Worm (Caenorhabditis elegans) whole organism, mixed stage, embryonic: ENCODE data around the gene unc-68.

Experiments
- ceh-43 ChIP-seq: fragments of 200-800 bp; sonication (Bioruptor generic); optimal IDR thresholded peaks from 2 replicates; lab custom pipeline; 2018; ENCODE audit warnings: mild to moderate bottlenecking, missing genetic modification characterization, moderate library complexity, missing compliant biosample characterization
- elt-3 ChIP-seq: fragments of 150-350 bp; optimal IDR thresholded peaks from 2 replicates; lab custom pipeline; 2014; ENCODE audit warnings: missing biosample characterization, missing genetic modification characterization
- flh-1 ChIP-seq: fragments of 200-800 bp; sonication (Bioruptor generic); optimal IDR thresholded peaks from 2 replicates; lab custom pipeline; 2018; ENCODE audit warnings: mild to moderate bottlenecking, missing genetic modification characterization, moderate library complexity, missing compliant biosample characterization
- lin-13 ChIP-seq: fragments of 150-350 bp; optimal IDR thresholded peaks from 2 replicates; lab custom pipeline; 2014; ENCODE audit warnings: missing biosample characterization, missing genetic modification characterization
- mls-2 ChIP-seq: sonication (generic microtip); optimal IDR thresholded peaks from 2 replicates; lab custom pipeline; 2016; ENCODE audit warnings: mild to moderate bottlenecking, missing genetic modification characterization, moderate library complexity, missing compliant biosample characterization
- nhr-237 ChIP-seq: fragments of 150-350 bp; optimal IDR thresholded peaks from 2 replicates; lab custom pipeline; 2014; ENCODE audit warnings: missing biosample characterization, missing genetic modification characterization
- nhr-28 ChIP-seq: fragments of 150-350 bp; optimal IDR thresholded peaks from 2 replicates; lab custom pipeline; 2014; ENCODE audit warnings: missing biosample characterization, missing genetic modification characterization
- nhr-76 ChIP-seq: sonication (generic microtip); optimal IDR thresholded peaks from 2 replicates; lab custom pipeline; 2017; ENCODE audit warnings: missing biosample characterization, missing genetic modification characterization
- pha-4 ChIP-seq: fragments of 150-350 bp; optimal IDR thresholded peaks from 2 replicates; lab custom pipeline; 2018; ENCODE audit warnings: missing biosample characterization, missing genetic modification reagents, missing genetic modification characterization
- sem-2 ChIP-seq: fragments of 200-800 bp; sonication (Bioruptor generic); optimal IDR thresholded peaks from 2 replicates; lab custom pipeline; 2018; ENCODE audit warnings: mild to moderate bottlenecking, missing genetic modification characterization, missing compliant biosample characterization
- snpc-4 ChIP-seq: fragments of 150-350 bp; optimal IDR thresholded peaks from 2 replicates; lab custom pipeline; 2014; ENCODE audit warnings: missing biosample characterization, missing genetic modification characterization
- unc-39 ChIP-seq: fragments of 150-350 bp; optimal IDR thresholded peaks from 2 replicates; lab custom pipeline; 2014; ENCODE audit warnings: missing biosample characterization, missing genetic modification characterization
- unc-62 ChIP-seq: fragments of 150-350 bp; optimal IDR thresholded peaks from 2 replicates; lab custom pipeline; 2014; ENCODE audit warnings: missing biosample characterization, missing genetic modification reagents, missing genetic modification characterization
- ztf-11 ChIP-seq: fragments of 150-350 bp; optimal IDR thresholded peaks from 2 replicates; lab custom pipeline; 2014; ENCODE audit warnings: missing biosample characterization, missing genetic modification characterization

ce11 chrV:6879490-6879889 is 49.3 kb downstream of the unc-68 start:
- peak; percentile 20 for TF ChIP-seq lin-13
- peak; percentile 69 for TF ChIP-seq pha-4 (tag; lab: Kevin White, UChicago)
- no peak for TF ChIP-seq nhr-76 (tag; lab: Kevin White, UChicago)
- TF ChIP-seq sem-2 = no peak
- peak; percentile 65 for TF ChIP-seq unc-39 (tag; lab: Kevin White, UChicago)
- peak; percentile 43 for TF ChIP-seq nhr-237 (tag; lab: Kevin White, UChicago)
- peak; percentile 86 for TF ChIP-seq mls-2 (tag; lab: Kevin White, UChicago)
- TF ChIP-seq unc-62 (GFP tag; lab: Kevin White, UChicago) = peak; percentile 80
- TF ChIP-seq elt-3 = no peak
- peak; percentile 33 for TF ChIP-seq ceh-43 (GFP tag; lab: Kevin White, UChicago)
- TF ChIP-seq flh-1 (GFP tag; lab: Kevin White, UChicago) = no peak
- TF ChIP-seq ztf-11 (tag; lab: Kevin White, UChicago) = peak; percentile 15
- no peak for TF ChIP-seq nhr-28 (tag; lab: Kevin White, UChicago)
- no peak for TF ChIP-seq snpc-4 (tag; lab: Kevin White, UChicago)
